Fruit fly (Drosophila melanogaster): ENCODE results near the gene Bcat.

The Bcat gene

DNA sequence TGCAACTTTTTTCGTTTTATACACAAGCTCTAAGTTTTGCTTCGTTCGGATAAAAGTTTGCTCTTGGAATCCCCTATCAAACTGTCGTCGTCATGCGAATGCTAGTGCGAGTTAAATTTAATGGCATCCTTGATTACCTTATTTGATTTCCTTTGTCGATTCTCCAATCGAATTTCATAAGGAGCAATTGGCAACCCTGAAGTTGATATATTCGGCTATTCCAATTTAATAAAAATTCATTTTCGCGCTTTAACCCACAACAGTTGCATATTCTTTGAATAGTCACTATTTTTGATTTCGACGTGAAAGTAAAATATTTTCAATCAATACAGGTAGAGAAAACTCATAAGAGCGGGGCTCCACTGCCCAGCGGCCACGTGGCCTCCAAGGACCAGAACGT, 6.1 kb downstream of the Bcat start, which contains the start of gene CG12725:
Gene CG12725, minus strand, starts transcription at position 101 of the 400 bp plus-strand sequence.
- TF ChIP-seq topi (GFP tag; optimal IDR thresholded peaks at IDR 0.05), result no peak
- no peak for TF ChIP-seq CG10631 (GFP tag; optimal IDR thresholded peaks at IDR 0.05)
- TF ChIP-seq Eip75B (GFP tag; optimal IDR thresholded peaks at IDR 0.05), result no peak
- no peak for TF ChIP-seq net (GFP tag; optimal IDR thresholded peaks at IDR 0.05)
- no peak for TF ChIP-seq Ets96B (tag; optimal IDR thresholded peaks at IDR 0.05)
- TF ChIP-seq cyc (GFP tag; optimal IDR thresholded peaks at IDR 0.05), result no peak
- no peak for TF ChIP-seq spab (GFP tag; optimal IDR thresholded peaks at IDR 0.05)
- no peak for TF ChIP-seq CG7368 (GFP tag; optimal IDR thresholded peaks at IDR 0.05)
- no peak for TF ChIP-seq fd59A (GFP tag; optimal IDR thresholded peaks at IDR 0.05)
- no peak for TF ChIP-seq CG11294 (GFP tag; IDR thresholded peaks at IDR 0.05)

DNA sequence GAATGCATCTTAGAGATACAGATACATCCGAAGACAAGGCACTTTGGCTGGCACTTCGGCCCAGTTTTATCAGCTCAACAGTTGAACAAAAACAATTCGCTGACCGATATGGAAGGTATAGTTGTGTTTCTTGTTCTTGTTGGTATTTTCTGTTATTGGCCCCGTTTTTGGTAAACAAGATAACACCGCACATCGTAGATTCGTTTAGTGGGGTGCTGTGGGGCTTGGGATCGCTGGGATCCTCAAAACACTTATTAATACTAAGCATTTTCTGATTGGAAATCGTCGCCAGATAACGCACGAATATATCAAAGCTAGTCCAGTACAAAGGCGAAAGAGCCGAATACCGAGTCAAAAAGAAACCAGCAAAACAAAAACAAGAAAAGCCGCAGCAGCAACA, 6.9 kb downstream of the Bcat start:
- TF ChIP-seq Hr39 (GFP tag; optimal IDR thresholded peaks at IDR 0.05) (no peak), CG6163 (GFP tag; IDR thresholded peaks at IDR 0.05) (peak; percentile 6; the same call in 1 of the 3 replicates)

DNA sequence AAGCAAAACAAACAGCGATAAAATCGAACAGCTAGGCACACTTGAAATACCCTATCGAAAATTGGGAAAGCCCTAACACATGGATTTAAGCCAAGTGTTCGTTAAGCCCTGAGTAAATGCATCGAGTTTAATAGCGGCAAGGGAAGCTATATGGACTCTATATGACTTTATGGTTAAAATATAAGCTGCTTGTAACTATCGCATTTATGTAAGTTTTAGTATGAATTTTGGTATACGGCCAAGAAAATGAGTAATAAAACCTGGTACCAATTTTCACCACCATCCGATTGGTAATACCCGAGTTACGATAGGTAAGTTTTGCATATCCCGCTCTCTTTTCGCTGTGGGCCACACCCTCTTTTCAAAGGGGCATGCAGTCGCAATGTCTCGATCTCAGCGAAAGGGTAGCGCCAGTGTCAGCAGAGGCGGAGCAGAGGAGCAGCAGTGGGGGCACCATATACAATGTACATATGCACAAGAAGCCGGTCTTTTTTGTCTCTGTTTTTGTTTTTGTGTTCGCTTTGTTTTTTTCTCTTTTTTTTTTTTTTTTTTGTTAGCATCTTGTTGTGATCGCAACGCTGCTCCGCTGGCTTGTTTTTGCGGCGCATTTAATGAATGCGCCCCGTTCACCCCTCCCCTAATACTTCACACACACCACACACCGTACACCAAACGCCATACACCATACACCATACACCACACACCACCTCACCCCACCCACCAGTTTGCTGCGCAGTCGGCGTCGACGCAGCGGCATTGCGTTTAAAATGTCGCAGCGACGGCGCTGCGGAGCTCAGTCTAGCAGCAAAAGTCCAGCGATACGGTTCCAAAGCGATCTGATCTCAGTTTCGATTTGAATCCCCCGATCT, 7.5 kb downstream of the Bcat start, which contains the start of gene GstT4:
Gene GstT4, plus strand, starts transcription at position 788 of the 869 bp plus-strand sequence.
- TF ChIP-seq CG11762 (GFP tag; optimal IDR thresholded peaks at IDR 0.05; ENCODE audit: insufficient read depth) (peak; percentile 91), CG16779 (tag; optimal IDR thresholded peaks at IDR 0.05) (peak; percentile 93), pdm3 (GFP tag; optimal IDR thresholded peaks at IDR 0.05) (peak; percentile 89), CG11902 (GFP tag; optimal IDR thresholded peaks at IDR 0.05) (peak; percentile 25), Gug (GFP tag; IDR thresholded peaks at IDR 0.05) (peak; percentile 96), CG4318 (GFP tag; optimal IDR thresholded peaks at IDR 0.05) (peak; percentile 16), CG6808 (GFP tag; optimal IDR thresholded peaks at IDR 0.05) (peak; percentile 94), Hr39 (GFP tag; optimal IDR thresholded peaks at IDR 0.05) (peak; percentile 42), CG11294 (GFP tag; IDR thresholded peaks at IDR 0.05) (peak; percentile 82), Sox15 (GFP tag; optimal IDR thresholded peaks at IDR 0.05) (peak; percentile 38), Blimp-1 (GFP tag; optimal IDR thresholded peaks at IDR 0.05) (peak; percentile 16), CG6163 (GFP tag; IDR thresholded peaks at IDR 0.05) (peak; percentile 99), Sox14 (GFP tag; optimal IDR thresholded peaks at IDR 0.05) (peak; percentile 93), CG10669 (GFP tag; optimal IDR thresholded peaks at IDR 0.05) (peak; percentile 69), Ets21C (GFP tag; optimal IDR thresholded peaks at IDR 0.05) (peak; percentile 59), CG1621 (tag; optimal IDR thresholded peaks at IDR 0.05) (peak; percentile 91), Ets96B (tag; optimal IDR thresholded peaks at IDR 0.05) (peak; percentile 89), CG10631 (GFP tag; optimal IDR thresholded peaks at IDR 0.05) (peak; percentile 96), CG6854 (GFP tag; optimal IDR thresholded peaks at IDR 0.05) (peak; percentile 75), CG6276 (GFP tag; optimal IDR thresholded peaks at IDR 0.05) (peak; percentile 90), CG8632 (GFP tag; optimal IDR thresholded peaks at IDR 0.05) (peak; percentile 90), lz (GFP tag; optimal IDR thresholded peaks at IDR 0.05) (peak; percentile 81), fkh (GFP tag; optimal IDR thresholded peaks at IDR 0.05) (peak; percentile 80), fd59A (GFP tag; optimal IDR thresholded peaks at IDR 0.05) (peak; percentile 61), Eip75B (GFP tag; optimal IDR thresholded peaks at IDR 0.05) (peak; percentile 94), Hr4 (GFP tag; optimal IDR thresholded peaks at IDR 0.05) (peak; percentile 69), Eip93F (GFP tag; optimal IDR thresholded peaks at IDR 0.05) (peak; percentile 64), achi (GFP tag; optimal IDR thresholded peaks at IDR 0.05) (peak; percentile 92), Eip78C (GFP tag) (peak; percentile 93), svp (GFP tag) (peak; percentile 96), dac (GFP tag; optimal IDR thresholded peaks at IDR 0.05) (peak; percentile 69), OdsH (GFP tag; optimal IDR thresholded peaks at IDR 0.05) (peak; percentile 86), CG7368 (GFP tag; optimal IDR thresholded peaks at IDR 0.05) (peak; percentile 95), spab (GFP tag; optimal IDR thresholded peaks at IDR 0.05) (peak; percentile 89), salr (GFP tag; optimal IDR thresholded peaks at IDR 0.05) (peak; percentile 64 to 94), esn (GFP tag; optimal IDR thresholded peaks at IDR 0.05) (peak; percentile 85), CG8119 (GFP tag; IDR thresholded peaks at IDR 0.05) (peak; percentile 98), CG31627 (GFP tag; optimal IDR thresholded peaks at IDR 0.05) (peak; percentile 61), ss (GFP tag; optimal IDR thresholded peaks at IDR 0.05) (peak; percentile 96 to 98), CG32006 (GFP tag; optimal IDR thresholded peaks at IDR 0.05) (peak; percentile 70), vri (GFP tag; optimal IDR thresholded peaks at IDR 0.05) (peak; percentile 96), topi (GFP tag; optimal IDR thresholded peaks at IDR 0.05) (peak; percentile 83)
